Fruit fly (Drosophila melanogaster): ENCODE measurements around the gene hemo.

hemo gene

dm6 chr3R:18548787-18549186 is 16.2 kb downstream of the hemo start:
- TF ChIP-seq Lpt (GFP tag; optimal IDR thresholded peaks at IDR 0.05) (no peak), CG3032 (tag; optimal IDR thresholded peaks at IDR 0.05) (no peak), CG10631 (GFP tag; optimal IDR thresholded peaks at IDR 0.05) (no peak), CG6276 (GFP tag; optimal IDR thresholded peaks at IDR 0.05) (no peak), acj6 (GFP tag; optimal IDR thresholded peaks at IDR 0.05) (no peak), CG6792 (GFP tag; optimal IDR thresholded peaks at IDR 0.05) (no peak), CG8119 (GFP tag; IDR thresholded peaks at IDR 0.05) (no peak), CG32006 (GFP tag; optimal IDR thresholded peaks at IDR 0.05) (no peak), cyc (GFP tag; optimal IDR thresholded peaks at IDR 0.05) (no peak), topi (GFP tag; optimal IDR thresholded peaks at IDR 0.05) (no peak), salr (GFP tag; optimal IDR thresholded peaks at IDR 0.05) (no peak), fd85E (GFP tag; optimal IDR thresholded peaks at IDR 0.05) (no peak)

- TF ChIP-seq eg (GFP tag; IDR thresholded peaks at IDR 0.05) (no peak), Ets96B (tag; optimal IDR thresholded peaks at IDR 0.05) (no peak), CG15336 (GFP tag; IDR thresholded peaks at IDR 0.05) (no peak), cyc (GFP tag; optimal IDR thresholded peaks at IDR 0.05) (no peak), dac (GFP tag; optimal IDR thresholded peaks at IDR 0.05) (no peak)
These were observed 18.0 kb downstream of the hemo start for dm6 chr3R:18546972-18547371.

DNA sequence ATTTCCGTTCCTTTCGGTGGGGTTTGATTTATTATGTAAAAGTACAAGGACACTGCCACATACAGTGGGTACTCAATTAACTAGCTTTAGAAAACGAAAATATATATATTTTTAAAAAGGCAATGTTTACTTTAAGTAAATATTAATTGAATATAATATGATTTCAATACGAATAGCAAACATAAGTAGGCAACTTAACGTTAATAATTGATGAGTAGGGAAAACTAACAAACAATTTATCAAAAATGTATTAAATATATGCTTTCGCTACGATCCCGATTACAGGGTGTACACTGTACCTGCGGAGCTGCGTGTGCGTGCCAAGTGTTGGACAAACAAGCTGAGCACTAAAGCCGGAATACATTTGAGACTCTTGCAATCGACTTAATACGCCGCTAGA is 18.8 kb downstream of the hemo start:
- TF ChIP-seq CG8319 (GFP tag; optimal IDR thresholded peaks at IDR 0.05) (no peak), CG34406 (GFP tag; optimal IDR thresholded peaks at IDR 0.05) (no peak), net (GFP tag; optimal IDR thresholded peaks at IDR 0.05) (no peak), dsx (GFP tag; optimal IDR thresholded peaks at IDR 0.05; ENCODE audit: poor library complexity, severe bottlenecking) (no peak), fd85E (GFP tag; optimal IDR thresholded peaks at IDR 0.05) (no peak), CG11902 (GFP tag; optimal IDR thresholded peaks at IDR 0.05) (no peak), CG16779 (tag; optimal IDR thresholded peaks at IDR 0.05) (no peak), CG10631 (GFP tag; optimal IDR thresholded peaks at IDR 0.05) (no peak), topi (GFP tag; optimal IDR thresholded peaks at IDR 0.05) (no peak), achi (GFP tag; optimal IDR thresholded peaks at IDR 0.05) (no peak), svp (GFP tag) (no peak)

dm6 chr3R:18545486-18545885 is 19.5 kb downstream of the hemo start, which contains the start of gene fru:
TSS of gene fru (minus strand) at chr3R:18545586.
- TF ChIP-seq Sox15 (GFP tag; optimal IDR thresholded peaks at IDR 0.05) (no peak), CG10669 (GFP tag; optimal IDR thresholded peaks at IDR 0.05) (no peak), pdm3 (GFP tag; optimal IDR thresholded peaks at IDR 0.05) (no peak), Lpt (GFP tag; optimal IDR thresholded peaks at IDR 0.05) (no peak), fd85E (GFP tag; optimal IDR thresholded peaks at IDR 0.05) (no peak), Hr38 (GFP tag; optimal IDR thresholded peaks at IDR 0.05) (no peak), CG8319 (GFP tag; optimal IDR thresholded peaks at IDR 0.05) (no peak), Gug (GFP tag; IDR thresholded peaks at IDR 0.05) (no peak), Sox14 (GFP tag; optimal IDR thresholded peaks at IDR 0.05) (no peak), Ets21C (GFP tag; optimal IDR thresholded peaks at IDR 0.05) (no peak), Eip78C (GFP tag) (no peak), vri (GFP tag; optimal IDR thresholded peaks at IDR 0.05) (no peak), CG8119 (GFP tag; IDR thresholded peaks at IDR 0.05) (no peak), svp (GFP tag) (no peak), CG9139 (GFP tag; optimal IDR thresholded peaks at IDR 0.05) (no peak), CG32006 (GFP tag; optimal IDR thresholded peaks at IDR 0.05) (no peak), CG34406 (GFP tag; optimal IDR thresholded peaks at IDR 0.05) (no peak), CG7368 (GFP tag; optimal IDR thresholded peaks at IDR 0.05) (no peak)

DNA sequence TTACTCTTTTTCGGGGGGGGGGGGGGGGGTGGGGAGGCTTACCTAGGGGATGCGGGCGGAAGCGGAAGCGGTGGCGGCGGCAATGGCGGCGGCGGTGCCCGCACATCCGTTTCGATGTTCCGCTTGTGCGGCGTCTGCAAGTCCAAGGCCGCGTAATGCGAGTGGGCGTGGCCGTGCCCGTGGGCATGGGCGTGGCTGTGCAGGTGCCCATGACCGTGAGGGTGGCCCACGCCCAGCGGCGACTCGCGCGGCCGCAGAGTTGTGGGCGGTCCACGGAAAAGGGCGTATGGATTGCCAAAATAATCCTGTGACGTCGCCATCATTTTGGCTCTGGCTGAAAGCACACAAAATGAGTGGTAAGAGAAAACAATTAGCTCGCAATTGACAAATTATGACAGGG is 50.0 kb downstream of the hemo start:
- TF ChIP-seq CG15336 (GFP tag; IDR thresholded peaks at IDR 0.05) = no peak
- no peak for TF ChIP-seq CG9139 (GFP tag; optimal IDR thresholded peaks at IDR 0.05)
- TF ChIP-seq CG8119 (GFP tag; IDR thresholded peaks at IDR 0.05) = no peak
- TF ChIP-seq fkh (GFP tag; optimal IDR thresholded peaks at IDR 0.05) = no peak
- TF ChIP-seq eg (GFP tag; IDR thresholded peaks at IDR 0.05) = no peak
- TF ChIP-seq CG16779 (tag; optimal IDR thresholded peaks at IDR 0.05) = no peak
- no peak for TF ChIP-seq CG3919 (GFP tag; optimal IDR thresholded peaks at IDR 0.05)
- no peak for TF ChIP-seq CG34406 (GFP tag; optimal IDR thresholded peaks at IDR 0.05)
- TF ChIP-seq CG6792 (GFP tag; optimal IDR thresholded peaks at IDR 0.05) = no peak
- no peak for TF ChIP-seq achi (GFP tag; optimal IDR thresholded peaks at IDR 0.05)

All from whole organism, prepupa.